Worm (Caenorhabditis elegans) whole organism, L2 larva: ENCODE measurements around the gene Y102A11A.1.
"Not testable (repeated sequence)": the region's sequence is repeated elsewhere in the genome, so short reads cannot be mapped to it uniquely, and the experiment has no call there.

Experiments
- F13H6.1 ChIP-seq: sonication (generic microtip); optimal IDR thresholded peaks from 2 replicates; lab custom pipeline; 2016; ENCODE audit warnings: missing genetic modification characterization, missing compliant biosample characterization
- Y55F3AM.14 ChIP-seq: fragments of 200-800 bp; sonication (Bioruptor generic); optimal IDR thresholded peaks from 2 replicates; lab custom pipeline; 2018; ENCODE audit warnings: mild to moderate bottlenecking, missing genetic modification characterization, missing compliant biosample characterization
- alr-1 ChIP-seq: fragments of 150-350 bp; optimal IDR thresholded peaks from 2 replicates; lab custom pipeline; 2014; ENCODE audit warnings: missing biosample characterization, missing genetic modification characterization
- aly-2 ChIP-seq: fragments of 150-350 bp; optimal IDR thresholded peaks from 2 replicates; lab custom pipeline; 2014; ENCODE audit warnings: missing biosample characterization, missing genetic modification characterization
- ceh-16 ChIP-seq: fragments of 150-350 bp; optimal IDR thresholded peaks from 2 replicates; lab custom pipeline; 2014; ENCODE audit warnings: missing biosample characterization, missing genetic modification characterization
- ceh-82 ChIP-seq: fragments of 150-350 bp; optimal IDR thresholded peaks from 2 replicates; lab custom pipeline; 2014; ENCODE audit warnings: missing biosample characterization, missing genetic modification characterization
- egl-27 ChIP-seq: sonication (generic microtip); optimal IDR thresholded peaks from 3 replicates; lab custom pipeline; 2017; ENCODE audit warnings: missing biosample characterization, missing genetic modification reagents, missing genetic modification characterization
- elt-1 ChIP-seq: fragments of 150-350 bp; optimal IDR thresholded peaks from 2 replicates; lab custom pipeline; 2014; ENCODE audit warnings: missing biosample characterization, missing genetic modification characterization
- fos-1 ChIP-seq: fragments of 150-350 bp; optimal IDR thresholded peaks from 2 replicates; lab custom pipeline; 2014; ENCODE audit warnings: missing biosample characterization, missing genetic modification characterization
- gmeb-1 ChIP-seq: fragments of 150-350 bp; optimal IDR thresholded peaks from 2 replicates; lab custom pipeline; 2014; ENCODE audit warnings: missing biosample characterization, missing genetic modification characterization
- lin-11 ChIP-seq: fragments of 150-350 bp; sonication (generic microtip); optimal IDR thresholded peaks from 2 replicates; lab custom pipeline; 2014; ENCODE audit warnings: missing biosample characterization, missing genetic modification characterization, inconsistent platforms, mixed read lengths
- lin-13 ChIP-seq: fragments of 150-350 bp; optimal IDR thresholded peaks from 2 replicates; lab custom pipeline; 2014; ENCODE audit warnings: missing biosample characterization, missing genetic modification reagents, missing genetic modification characterization
- mab-5 ChIP-seq: fragments of 150-350 bp; optimal IDR thresholded peaks from 2 replicates; lab custom pipeline; 2014; ENCODE audit warnings: missing biosample characterization, missing genetic modification characterization
- mbf-1 ChIP-seq: sonication (generic microtip); optimal IDR thresholded peaks from 2 replicates; lab custom pipeline; 2017; ENCODE audit warnings: missing biosample characterization, missing genetic modification characterization
- mdl-1 ChIP-seq, 2 experiments: fragments of 150-350 bp in 1 of 2; sonication (generic microtip) in 1 of 2; optimal IDR thresholded peaks; 2 replicates each; lab custom pipeline; 2017; ENCODE audit warnings: missing biosample characterization in 2 of 2, missing genetic modification characterization in 2 of 2
- nhr-10 ChIP-seq: sonication (generic microtip); optimal IDR thresholded peaks from 2 replicates; lab custom pipeline; 2017; ENCODE audit warnings: missing biosample characterization, missing genetic modification characterization
- nhr-11 ChIP-seq: fragments of 150-350 bp; optimal IDR thresholded peaks from 2 replicates; lab custom pipeline; 2014; ENCODE audit warnings: missing biosample characterization, missing genetic modification characterization
- nhr-12 ChIP-seq: fragments of 150-350 bp; optimal IDR thresholded peaks from 2 replicates; lab custom pipeline; 2014; ENCODE audit warnings: missing biosample characterization, missing genetic modification characterization
- nhr-21 ChIP-seq: fragments of 150-350 bp; optimal IDR thresholded peaks from 2 replicates; lab custom pipeline; 2014; ENCODE audit warnings: missing biosample characterization, missing genetic modification characterization
- nhr-237 ChIP-seq: fragments of 150-350 bp; optimal IDR thresholded peaks from 2 replicates; lab custom pipeline; 2014; ENCODE audit warnings: missing biosample characterization, missing genetic modification characterization
- nhr-25 ChIP-seq: fragments of 150-350 bp; sonication (generic microtip); optimal IDR thresholded peaks from 3 replicates; lab custom pipeline; 2014; ENCODE audit warnings: missing biosample characterization, missing genetic modification characterization
- nhr-6 ChIP-seq: fragments of 150-350 bp; optimal IDR thresholded peaks from 2 replicates; lab custom pipeline; 2014; ENCODE audit warnings: missing biosample characterization, missing genetic modification characterization
- peb-1 ChIP-seq: fragments of 150-350 bp; optimal IDR thresholded peaks from 2 replicates; lab custom pipeline; 2014; ENCODE audit warnings: missing biosample characterization, missing genetic modification characterization
- skn-1 ChIP-seq: sonication (generic microtip); optimal IDR thresholded peaks from 2 replicates; lab custom pipeline; 2017; ENCODE audit warnings: missing biosample characterization, missing genetic modification characterization
- sma-9 ChIP-seq, 2 experiments: fragments of 150-350 bp in 1 of 2; sonication (generic microtip) in 1 of 2; optimal IDR thresholded peaks; 2 replicates each; lab custom pipeline; 2014 to 2016; ENCODE audit warnings: missing genetic modification characterization in 2 of 2, mild to moderate bottlenecking in 1 of 2, missing biosample characterization in 1 of 2, missing compliant biosample characterization in 1 of 2, missing genetic modification reagents in 1 of 2, moderate library complexity in 1 of 2
- snpc-4 ChIP-seq: fragments of 150-350 bp; optimal IDR thresholded peaks from 2 replicates; lab custom pipeline; 2014; ENCODE audit warnings: missing biosample characterization, missing genetic modification characterization
- unc-39 ChIP-seq: fragments of 150-350 bp; optimal IDR thresholded peaks from 2 replicates; lab custom pipeline; 2014; ENCODE audit warnings: missing biosample characterization, missing genetic modification characterization
- unc-55 ChIP-seq: fragments of 150-350 bp; sonication (generic microtip); optimal IDR thresholded peaks from 3 replicates; lab custom pipeline; 2014; ENCODE audit warnings: missing biosample characterization, missing genetic modification reagents, missing genetic modification characterization
- zag-1 ChIP-seq: fragments of 150-350 bp; optimal IDR thresholded peaks from 2 replicates; lab custom pipeline; 2014; ENCODE audit warnings: missing biosample characterization, missing genetic modification characterization
- ztf-11 ChIP-seq: sonication (generic microtip); optimal IDR thresholded peaks from 2 replicates; lab custom pipeline; 2017; ENCODE audit warnings: missing biosample characterization, missing genetic modification characterization
- ztf-4 ChIP-seq: fragments of 150-350 bp; optimal IDR thresholded peaks from 2 replicates; lab custom pipeline; 2014; ENCODE audit warnings: missing biosample characterization, missing genetic modification characterization

Gene Y102A11A.1

ce11 chrX:2025405-2025804 lies 26.2 kb upstream of the Y102A11A.1 start:
- TF ChIP-seq fos-1, result peak; percentile 13

- TF ChIP-seq mdl-1 (tag; optimal IDR thresholded peaks at IDR 0.05; lab: Kevin White, UChicago); ceh-16 (tag; lab: Kevin White, UChicago); nhr-10 (tag; lab: Kevin White, UChicago): not testable (repeated sequence)
Measured at ce11 chrX:2026342-2026741, 25.3 kb upstream of the Y102A11A.1 start, which contains the start of gene Y102A11A.2. Gene Y102A11A.2, plus strand, starts transcription at chrX:2026642.

- no peak for TF ChIP-seq nhr-12 (tag; lab: Kevin White, UChicago)
- TF ChIP-seq elt-1, result no peak
Measured at ce11 chrX:2030871-2031270, 20.8 kb upstream of the Y102A11A.1 start.

- no peak for TF ChIP-seq aly-2 (tag; lab: Kevin White, UChicago)
- TF ChIP-seq nhr-21 (tag; lab: Kevin White, UChicago), result peak; percentile 45
Measured at ce11 chrX:2031414-2031813, 20.2 kb upstream of the Y102A11A.1 start, which contains the start of gene Y102A11A.5. Gene Y102A11A.5, minus strand, starts transcription at chrX:2031588.

- TF ChIP-seq fos-1 (no peak), mbf-1 (tag; lab: Kevin White, UChicago) (no peak), nhr-25 (tag; lab: Kevin White, UChicago) (no peak), nhr-10 (tag; lab: Kevin White, UChicago) (no peak), zag-1 (tag; lab: Kevin White, UChicago) (no peak), ceh-82 (tag; lab: Kevin White, UChicago) (no peak), nhr-237 (tag; lab: Kevin White, UChicago) (no peak), nhr-11 (tag; lab: Kevin White, UChicago) (no peak), nhr-12 (tag; lab: Kevin White, UChicago) (no peak), unc-39 (tag; lab: Kevin White, UChicago) (no peak), aly-2 (tag; lab: Kevin White, UChicago) (no peak), Y55F3AM.14 (GFP tag; lab: Kevin White, UChicago) (no peak), F13H6.1 (no peak), nhr-6 (no peak), lin-13 (no peak), ztf-4 (tag; lab: Kevin White, UChicago) (no peak), unc-55 (GFP tag; lab: Kevin White, UChicago) (no peak), lin-11 (tag; lab: Kevin White, UChicago) (no peak), ceh-16 (tag; lab: Kevin White, UChicago) (no peak)
Measured at ce11 chrX:2035172-2035571, 16.5 kb upstream of the Y102A11A.1 start, which contains the start of gene ergi-1. Gene ergi-1, minus strand, starts transcription at chrX:2035272.

ce11 chrX:2039358-2039757 lies 12.3 kb upstream of the Y102A11A.1 start, which contains the start of gene smex-2:
Gene smex-2, minus strand, starts transcription at chrX:2039458.
- TF ChIP-seq ztf-11 (tag; lab: Kevin White, UChicago) (no peak), sma-9 (GFP tag; optimal IDR thresholded peaks at IDR 0.05; lab: Kevin White, UChicago) (no peak), sma-9 (tag; optimal IDR thresholded peaks at IDR 0.05; lab: Kevin White, UChicago) (no peak), Y55F3AM.14 (GFP tag; lab: Kevin White, UChicago) (no peak), nhr-6 (no peak), ceh-16 (tag; lab: Kevin White, UChicago) (no peak), fos-1 (no peak), alr-1 (tag; lab: Kevin White, UChicago) (no peak), mab-5 (tag; lab: Kevin White, UChicago) (no peak), gmeb-1 (tag; lab: Kevin White, UChicago) (no peak), nhr-21 (tag; lab: Kevin White, UChicago) (no peak), snpc-4 (tag; lab: Kevin White, UChicago) (no peak), nhr-11 (tag; lab: Kevin White, UChicago) (no peak), skn-1 (tag; lab: Kevin White, UChicago) (no peak), unc-39 (tag; lab: Kevin White, UChicago) (no peak), egl-27 (tag; lab: Kevin White, UChicago) (no peak), elt-1 (no peak), peb-1 (no peak)
